Worm (Caenorhabditis elegans): ENCODE measurements around the gene K06A1.2.

Gene K06A1.2

ce11 chrII:6475180-6475737 lies 31.4 kb downstream of the K06A1.2 start, which contains the start of gene T28D9.16:
Gene T28D9.16 (plus strand): TSS chrII:6475687.
- TF ChIP-seq nhr-25 (tag; optimal IDR thresholded peaks at IDR 0.05) (no peak), pha-4 (tag; optimal IDR thresholded peaks at IDR 0.05) (no peak), aly-2 (tag; optimal IDR thresholded peaks at IDR 0.05) (no peak), nhr-76 (tag; optimal IDR thresholded peaks at IDR 0.05) (no peak), nhr-43 (tag; optimal IDR thresholded peaks at IDR 0.05; ENCODE audit: poor library complexity, severe bottlenecking) (no peak), mdl-1 (tag; optimal IDR thresholded peaks at IDR 0.05) (no peak), unc-39 (tag; optimal IDR thresholded peaks at IDR 0.05) (no peak), nhr-12 (tag; optimal IDR thresholded peaks at IDR 0.05) (no peak), ama-1 (optimal IDR thresholded peaks at IDR 0.05) (no peak)

- TF ChIP-seq unc-62 (GFP tag; optimal IDR thresholded peaks at IDR 0.05) (no peak), daf-12 (tag; optimal IDR thresholded peaks at IDR 0.05) (no peak), mml-1 (tag; optimal IDR thresholded peaks at IDR 0.05) (no peak), ama-1 (optimal IDR thresholded peaks at IDR 0.05) (no peak), ceh-82 (tag; optimal IDR thresholded peaks at IDR 0.05) (no peak), nhr-237 (tag; optimal IDR thresholded peaks at IDR 0.05) (no peak), ztf-11 (tag; optimal IDR thresholded peaks at IDR 0.05) (no peak), nhr-28 (tag; optimal IDR thresholded peaks at IDR 0.05) (no peak), eor-1 (tag; optimal IDR thresholded peaks at IDR 0.05) (no peak), ztf-4 (tag; optimal IDR thresholded peaks at IDR 0.05) (no peak), skn-1 (tag; optimal IDR thresholded peaks at IDR 0.05) (no peak), jun-1 (tag; optimal IDR thresholded peaks at IDR 0.05) (no peak), ZK546.5 (tag; optimal IDR thresholded peaks at IDR 0.05) (no peak), sea-2 (GFP tag; optimal IDR thresholded peaks at IDR 0.05) (no peak), tbx-2 (tag; optimal IDR thresholded peaks at IDR 0.05) (no peak), elt-1 (tag; optimal IDR thresholded peaks at IDR 0.05) (no peak)
These were observed 32.8 kb downstream of the K06A1.2 start, which contains the start of gene T28D9.4 for ce11 chrII:6476655-6477054. Gene T28D9.4 (plus strand): TSS chrII:6476955.

DNA sequence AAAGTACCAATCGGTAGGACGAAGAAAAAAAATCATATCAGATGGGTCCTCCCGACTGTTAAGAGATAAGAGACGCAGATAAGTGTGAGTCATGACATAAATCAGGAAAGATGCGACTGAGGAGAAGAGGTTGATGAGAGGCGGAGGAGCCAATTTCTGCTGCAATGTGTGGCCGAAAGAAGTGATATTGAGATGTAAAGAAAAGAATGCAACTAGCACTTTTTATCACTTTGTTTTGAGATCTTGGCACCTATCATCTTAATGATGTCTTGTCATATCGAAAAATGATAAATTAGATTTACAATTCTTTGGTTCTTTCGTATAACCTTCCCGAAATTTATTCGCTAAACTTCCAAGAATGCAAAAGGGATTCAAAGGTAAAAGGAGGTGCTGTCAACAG lies 38.3 kb downstream of the K06A1.2 start, which contains the start of gene del-10:
Gene del-10 (minus strand): TSS at position 24 of the 400 bp plus-strand sequence.
- TF ChIP-seq ceh-82 (tag; optimal IDR thresholded peaks at IDR 0.05) (no peak), egl-5 (tag; optimal IDR thresholded peaks at IDR 0.05) (peak; percentile 78)

DNA sequence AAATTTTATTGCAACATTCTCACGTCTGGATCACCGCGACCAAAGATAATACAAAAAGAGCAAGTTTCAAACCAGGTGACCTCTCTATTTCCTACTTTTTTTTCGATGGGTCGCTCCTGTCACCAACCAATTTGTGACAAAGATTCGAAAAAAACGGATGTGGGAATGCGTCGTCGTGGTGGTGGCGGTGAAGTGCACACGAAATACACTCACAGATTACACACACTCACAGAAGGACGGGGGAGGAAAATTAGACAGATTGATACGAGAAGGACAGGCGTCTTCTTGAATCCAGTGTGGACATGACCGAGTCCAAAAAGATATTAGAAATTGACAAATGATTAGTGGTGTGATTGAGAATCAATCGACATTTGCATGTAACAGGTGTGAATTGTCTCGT lies 39.0 kb downstream of the K06A1.2 start:
- TF ChIP-seq unc-62 (GFP tag; optimal IDR thresholded peaks at IDR 0.05) = no peak
- no peak for TF ChIP-seq daf-12 (tag; optimal IDR thresholded peaks at IDR 0.05)
- no peak for TF ChIP-seq elt-1 (tag; optimal IDR thresholded peaks at IDR 0.05)
- no peak for TF ChIP-seq nhr-12 (tag; optimal IDR thresholded peaks at IDR 0.05)

DNA sequence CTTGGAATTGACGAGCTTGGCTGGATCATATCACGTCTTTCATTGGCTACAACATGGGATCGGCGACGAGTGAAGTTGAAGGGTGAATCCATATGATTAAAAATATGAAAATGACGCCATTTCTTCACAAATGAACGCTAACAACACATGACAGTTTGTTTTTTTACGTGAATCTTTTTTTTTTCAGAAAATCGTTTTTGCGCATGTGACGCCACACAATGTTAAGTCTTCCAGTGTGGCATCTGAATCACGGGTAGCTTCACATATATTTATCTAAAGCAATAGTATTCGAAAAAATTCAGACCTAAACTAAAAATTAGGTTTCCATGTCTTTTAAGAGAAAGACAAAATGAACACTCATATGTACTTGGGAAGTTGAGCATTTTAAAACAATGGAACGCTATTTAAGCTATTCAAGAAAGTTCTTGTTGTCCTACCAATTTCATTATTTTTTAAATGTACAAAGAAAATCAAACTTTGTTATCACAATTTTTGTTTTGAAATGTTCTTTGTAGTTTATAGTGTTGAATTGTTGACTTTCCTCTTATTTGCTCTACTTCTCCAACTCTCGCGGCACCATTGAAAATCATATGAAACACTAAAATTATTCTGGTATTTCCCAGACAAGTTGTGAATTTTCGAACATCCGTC lies 41.2 kb downstream of the K06A1.2 start, which contains the start of the genes lido-16 and plpp-1.2:
Gene lido-16 (minus strand): TSS at position 101 of the 651 bp plus-strand sequence.
Gene plpp-1.2 (plus strand): TSS at position 601 of the 651 bp plus-strand sequence.
- TF ChIP-seq mml-1 (tag; optimal IDR thresholded peaks at IDR 0.05) = no peak

- TF ChIP-seq elt-2 (tag; optimal IDR thresholded peaks at IDR 0.05) = peak; percentile 57
- no peak for TF ChIP-seq nhr-77 (tag; optimal IDR thresholded peaks at IDR 0.05)
- peak; percentile 17 for TF ChIP-seq nfya-1 (tag; optimal IDR thresholded peaks at IDR 0.05; ENCODE audit: insufficient read depth)
- TF ChIP-seq pqm-1 (tag; optimal IDR thresholded peaks at IDR 0.05) = peak; percentile 64
These were observed 42.5 kb downstream of the K06A1.2 start for ce11 chrII:6486344-6486743.

DNA sequence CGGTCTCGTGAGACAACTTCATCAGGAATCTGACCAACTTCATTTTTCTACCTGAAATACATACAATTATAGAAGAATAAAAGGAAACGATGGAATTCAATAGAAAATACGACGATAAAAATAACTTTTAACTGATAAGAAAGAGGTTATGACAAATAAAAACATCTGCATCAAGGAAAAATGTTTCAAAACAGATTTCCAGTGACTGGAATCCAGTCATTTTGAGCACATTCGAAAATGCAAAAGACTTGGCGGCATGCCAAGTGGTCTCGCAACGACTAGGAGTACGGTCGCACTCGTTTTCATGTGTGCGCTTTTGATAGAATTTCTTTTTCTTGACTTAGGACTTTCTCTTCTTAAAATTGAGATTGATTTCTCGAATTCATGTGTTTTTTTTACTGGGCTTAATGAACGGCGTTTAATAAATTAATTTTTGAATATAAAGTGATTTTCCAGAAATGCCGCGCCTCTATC lies 45.9 kb downstream of the K06A1.2 start, which contains the start of the genes snr-3 and rsp-5:
Gene snr-3 (minus strand): TSS at position 51 of the 474 bp plus-strand sequence.
Gene rsp-5 (plus strand): TSS at position 455 of the 474 bp plus-strand sequence.
- no peak for TF ChIP-seq ztf-4 (tag; optimal IDR thresholded peaks at IDR 0.05)
- TF ChIP-seq R02D3.7 (tag; optimal IDR thresholded peaks at IDR 0.05) = peak; percentile 51
- TF ChIP-seq nhr-23 (tag; optimal IDR thresholded peaks at IDR 0.05) = peak; percentile 80
- peak; percentile 39 for TF ChIP-seq nhr-43 (tag; optimal IDR thresholded peaks at IDR 0.05; ENCODE audit: poor library complexity, severe bottlenecking)
- peak; percentile 61 for TF ChIP-seq lin-39 (tag; optimal IDR thresholded peaks at IDR 0.05)
- TF ChIP-seq unc-39 (tag; optimal IDR thresholded peaks at IDR 0.05) = no peak
- peak; percentile 78 for TF ChIP-seq lin-15B (tag; optimal IDR thresholded peaks at IDR 0.05)
- peak; percentile 85 for TF ChIP-seq nhr-25 (tag; optimal IDR thresholded peaks at IDR 0.05)
- no peak for TF ChIP-seq unc-62 (GFP tag; optimal IDR thresholded peaks at IDR 0.05)
- TF ChIP-seq pqm-1 (tag; optimal IDR thresholded peaks at IDR 0.05) = peak; percentile 34
- peak; percentile 9 for TF ChIP-seq lsy-12 (tag; optimal IDR thresholded peaks at IDR 0.05)
- no peak for TF ChIP-seq ztf-11 (tag; optimal IDR thresholded peaks at IDR 0.05)
- no peak for TF ChIP-seq nhr-28 (tag; optimal IDR thresholded peaks at IDR 0.05)
- peak; percentile 47 for TF ChIP-seq elt-2 (tag; optimal IDR thresholded peaks at IDR 0.05)
- TF ChIP-seq snpc-4 (tag; optimal IDR thresholded peaks at IDR 0.05) = peak; percentile 63
- peak; percentile 81 for TF ChIP-seq pha-4 (tag; optimal IDR thresholded peaks at IDR 0.05)
- TF ChIP-seq ceh-28 (tag; optimal IDR thresholded peaks at IDR 0.05) = peak; percentile 22
- TF ChIP-seq nfya-1 (tag; optimal IDR thresholded peaks at IDR 0.05; ENCODE audit: insufficient read depth) = peak; percentile 95
- TF ChIP-seq egl-5 (tag; optimal IDR thresholded peaks at IDR 0.05) = peak; percentile 92
